Fruit fly (Drosophila melanogaster): ENCODE results near the gene Spindly.

Spindly gene

DNA sequence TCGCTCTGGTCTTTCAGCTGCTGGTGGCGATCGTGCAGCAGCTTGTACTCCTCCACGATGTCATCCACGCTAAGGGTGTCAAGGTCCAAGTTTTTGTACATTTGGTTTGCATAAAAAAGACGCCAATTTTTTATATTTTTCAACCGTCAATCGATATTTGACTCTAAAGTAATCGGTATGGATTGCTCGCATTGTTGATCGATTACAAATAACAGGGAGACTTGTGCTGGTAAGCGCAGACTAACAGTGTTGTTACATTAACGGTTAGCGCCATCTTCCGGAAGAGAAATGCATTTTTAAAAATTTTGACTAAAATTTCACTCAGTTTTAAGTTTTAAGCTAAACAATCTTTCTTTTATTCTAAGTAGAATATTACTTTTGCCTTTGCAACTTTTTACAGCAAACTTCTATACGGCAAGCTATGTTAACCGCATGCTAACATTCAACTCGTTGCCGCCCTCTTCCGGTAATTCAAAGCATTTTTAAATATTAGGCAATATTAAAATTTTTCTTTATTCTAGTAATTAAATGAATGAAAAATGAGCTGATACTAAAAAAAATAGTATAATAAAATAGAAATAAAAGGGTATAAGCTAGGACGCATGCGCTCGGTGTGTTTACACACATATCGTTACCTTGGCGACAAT, at the start of gene Spindly, which contains the start of gene IFT57:
TSS of gene Spindly (minus strand) at position 132 of the 647 bp plus-strand sequence.
TSS of gene IFT57 (plus strand) at position 604 of the 647 bp plus-strand sequence.
- no peak for TF ChIP-seq dl (GFP tag; optimal IDR thresholded peaks at IDR 0.05; ENCODE audit: insufficient read depth in 1 of 2, partially characterized antibody in 2 of 2)
- TF ChIP-seq Myc (optimal IDR thresholded peaks at IDR 0.05): peak; percentile 58
- no peak for TF ChIP-seq pan (optimal IDR thresholded peaks at IDR 0.05)
- TF ChIP-seq dsf (GFP tag; optimal IDR thresholded peaks at IDR 0.05; ENCODE audit: borderline replicate concordance): no peak
- TF ChIP-seq Hr78 (GFP tag; optimal IDR thresholded peaks at IDR 0.05): no peak
- TF ChIP-seq fru (GFP tag; optimal IDR thresholded peaks at IDR 0.05): no peak

DNA sequence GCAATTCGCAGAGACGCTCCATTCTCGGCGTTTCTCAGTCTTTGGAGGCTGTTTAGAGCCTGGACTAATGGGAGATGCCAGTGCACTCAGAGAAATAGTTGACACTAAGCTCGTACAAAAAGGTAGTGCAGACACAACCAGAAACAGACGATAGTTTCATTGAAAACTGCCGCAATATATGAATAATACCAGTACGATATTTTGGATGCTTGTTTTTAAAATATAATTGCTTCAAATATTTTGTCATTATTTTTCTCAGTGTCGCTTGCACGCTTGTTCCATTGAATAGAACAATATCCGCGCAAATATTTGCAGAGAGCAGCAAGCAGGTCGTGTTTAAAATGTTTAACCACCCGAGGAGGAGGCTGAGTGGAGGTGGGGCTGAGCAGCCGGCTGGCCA, 46.4 kb upstream of the Spindly start:
- TF ChIP-seq br (GFP tag; optimal IDR thresholded peaks at IDR 0.05): no peak
- no peak for TF ChIP-seq lola (GFP tag; optimal IDR thresholded peaks at IDR 0.05)
- no peak for TF ChIP-seq HLH106 (tag; optimal IDR thresholded peaks at IDR 0.05)
- TF ChIP-seq Jra (GFP tag; optimal IDR thresholded peaks at IDR 0.05): no peak
- TF ChIP-seq usp (GFP tag; optimal IDR thresholded peaks at IDR 0.05): no peak
- no peak for TF ChIP-seq foxo (GFP tag; optimal IDR thresholded peaks at IDR 0.05)
- TF ChIP-seq dmrt93B (GFP tag; optimal IDR thresholded peaks at IDR 0.05): no peak
- TF ChIP-seq ey (GFP tag; optimal IDR thresholded peaks at IDR 0.05): no peak
- TF ChIP-seq tai (GFP tag; optimal IDR thresholded peaks at IDR 0.05): no peak
- no peak for TF ChIP-seq Myc (optimal IDR thresholded peaks at IDR 0.05)
- no peak for TF ChIP-seq CG9705 (GFP tag; optimal IDR thresholded peaks at IDR 0.05)
- TF ChIP-seq dl (GFP tag; optimal IDR thresholded peaks at IDR 0.05; ENCODE audit: insufficient read depth in 1 of 2, partially characterized antibody in 2 of 2): no peak

DNA sequence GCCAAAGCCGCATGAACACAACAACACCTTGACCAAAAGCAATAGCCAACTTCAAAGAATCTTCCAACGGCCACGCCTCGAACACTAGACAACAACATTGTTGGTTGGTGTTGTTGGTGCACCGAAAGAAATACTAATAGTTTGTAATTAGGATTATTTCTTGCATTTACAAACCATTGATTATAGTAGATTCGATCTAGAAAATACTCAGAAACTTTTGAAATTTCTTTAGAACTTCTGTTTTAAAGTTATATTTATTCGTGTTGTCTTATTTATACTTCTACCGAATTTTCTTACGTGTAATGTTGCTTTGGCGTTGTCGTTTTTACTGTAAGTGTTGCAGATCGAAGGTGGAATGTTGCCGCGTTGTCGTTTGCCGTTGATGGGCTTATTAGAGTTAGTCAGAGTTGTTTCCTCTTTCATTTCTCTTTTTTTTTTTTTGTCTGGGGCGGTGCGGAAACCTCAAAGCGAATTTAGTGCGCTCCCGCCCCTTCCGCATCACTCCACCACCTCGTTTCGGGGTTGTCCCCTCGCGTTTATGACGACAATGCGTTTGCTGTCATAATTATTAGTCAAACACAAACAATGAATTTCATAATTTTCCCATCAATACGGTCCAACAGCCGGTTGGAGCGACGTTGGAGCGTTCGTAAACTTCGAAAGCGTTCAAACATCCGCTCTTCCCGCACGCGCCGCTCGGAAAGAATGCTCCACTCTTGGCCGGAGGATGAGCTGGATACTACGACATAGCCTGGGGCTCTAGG, 45.7 kb upstream of the Spindly start, which contains the start of gene CG43815:
TSS of gene CG43815 (plus strand) at position 532 of the 764 bp plus-strand sequence.
- TF ChIP-seq Abd-B (GFP tag; optimal IDR thresholded peaks at IDR 0.05) (no peak), h (GFP tag; optimal IDR thresholded peaks at IDR 0.05) (peak; percentile 12), Mio (GFP tag; optimal IDR thresholded peaks at IDR 0.05) (no peak)

DNA sequence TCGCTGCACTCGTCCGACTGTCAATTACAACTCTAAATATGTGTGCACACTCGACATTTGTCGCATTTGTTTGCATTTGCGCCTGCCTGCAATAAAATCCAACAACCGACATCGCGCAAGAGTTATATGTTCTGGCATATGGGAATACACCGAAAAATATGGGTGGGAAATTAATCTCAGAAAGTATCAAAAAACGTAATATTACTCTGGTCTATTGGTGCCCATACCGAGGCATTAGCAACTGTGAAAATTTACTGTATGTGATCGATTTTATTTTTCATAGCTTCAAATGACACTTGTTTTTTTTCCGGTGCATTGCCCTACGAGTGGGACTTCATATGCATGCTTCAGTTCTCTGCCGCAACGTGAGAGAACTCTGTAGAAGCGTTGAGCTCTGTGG, 43.8 kb upstream of the Spindly start:
- TF ChIP-seq Dif (GFP tag; optimal IDR thresholded peaks at IDR 0.05; ENCODE audit: partially characterized antibody) (no peak), sv (GFP tag; optimal IDR thresholded peaks at IDR 0.05) (peak; percentile 72), brk (GFP tag; optimal IDR thresholded peaks at IDR 0.05) (no peak), dmrt93B (GFP tag; optimal IDR thresholded peaks at IDR 0.05) (no peak), usp (GFP tag; optimal IDR thresholded peaks at IDR 0.05) (no peak), ey (GFP tag; optimal IDR thresholded peaks at IDR 0.05) (peak; percentile 58), foxo (GFP tag; optimal IDR thresholded peaks at IDR 0.05) (peak in 1 of 2 experiments; percentile 41), HLH106 (tag; optimal IDR thresholded peaks at IDR 0.05) (peak; percentile 38), h (GFP tag; optimal IDR thresholded peaks at IDR 0.05) (peak; percentile 49), Mio (GFP tag; optimal IDR thresholded peaks at IDR 0.05) (no peak), pan (optimal IDR thresholded peaks at IDR 0.05) (no peak), Hnf4 (GFP tag; optimal IDR thresholded peaks at IDR 0.05) (peak; percentile 47), br (GFP tag; optimal IDR thresholded peaks at IDR 0.05) (peak; percentile 34), N (GFP tag; optimal IDR thresholded peaks at IDR 0.05) (no peak), Myc (optimal IDR thresholded peaks at IDR 0.05) (no peak), Jra (GFP tag; optimal IDR thresholded peaks at IDR 0.05) (no peak), Rel (GFP tag; optimal IDR thresholded peaks at IDR 0.05) (no peak), Rel (tag; optimal IDR thresholded peaks at IDR 0.05) (no peak), sage (GFP tag; optimal IDR thresholded peaks at IDR 0.05) (no peak), Abd-B (GFP tag; optimal IDR thresholded peaks at IDR 0.05) (no peak), GATAd (GFP tag; optimal IDR thresholded peaks at IDR 0.05) (no peak), dl (GFP tag; optimal IDR thresholded peaks at IDR 0.05; ENCODE audit: insufficient read depth in 1 of 2, partially characterized antibody in 2 of 2) (no peak), rgr (GFP tag; optimal IDR thresholded peaks at IDR 0.05) (peak; percentile 42), Hr83 (GFP tag; optimal IDR thresholded peaks at IDR 0.05; ENCODE audit: poor library complexity, severe bottlenecking) (no peak), Dfd (GFP tag; optimal IDR thresholded peaks at IDR 0.05) (no peak), CG32264 (GFP tag; optimal IDR thresholded peaks at IDR 0.05) (no peak), tai (GFP tag; optimal IDR thresholded peaks at IDR 0.05) (no peak), Sp1 (GFP tag; optimal IDR thresholded peaks at IDR 0.05) (peak; percentile 33)

Data from whole organism, wandering third instar larva.